Worm (Caenorhabditis elegans) whole organism, midembryonic: ENCODE results near the gene sumv-1.

Experiments
- T22C8.4 ChIP-seq: fragments of 200-800 bp; sonication (Bioruptor generic); IDR thresholded peaks from 2 replicates; pipeline ENCODE4 v1.3.6; 2022; ENCODE audit warnings: missing genetic modification characterization, missing compliant biosample characterization
- cog-1 ChIP-seq: sonication (generic microtip); optimal IDR thresholded peaks from 2 replicates; lab custom pipeline; 2016; ENCODE audit warnings: missing genetic modification characterization, missing compliant biosample characterization
- flt-1 ChIP-seq: fragments of 200-800 bp; sonication (Bioruptor generic); IDR thresholded peaks from 2 replicates; pipeline ENCODE4 v1.3.6; 2022; ENCODE audit warnings: missing genetic modification characterization, missing compliant biosample characterization
- klf-2 ChIP-seq: fragments of 200-800 bp; sonication (Bioruptor generic); conservative IDR thresholded peaks from 2 replicates; pipeline ENCODE4 v1.3.6; 2022; ENCODE audit warnings: missing genetic modification reagents, missing genetic modification characterization, missing compliant biosample characterization
- med-1 ChIP-seq: sonication (generic microtip); optimal IDR thresholded peaks from 2 replicates; lab custom pipeline; 2017; ENCODE audit warnings: missing genetic modification characterization, mild to moderate bottlenecking, missing compliant biosample characterization, antibody characterized with exemption, missing genetic modification reagents; ENCODE audit not compliant: insufficient read depth
- ref-1 ChIP-seq: fragments of 200-800 bp; sonication (Bioruptor generic); conservative IDR thresholded peaks from 2 replicates; pipeline ENCODE4 v1.3.6; 2022; ENCODE audit warnings: missing genetic modification reagents, missing genetic modification characterization, missing compliant biosample characterization
- tab-1 ChIP-seq: fragments of 200-800 bp; sonication (Bioruptor generic); IDR thresholded peaks from 2 replicates; pipeline ENCODE4 v1.3.6; 2022; ENCODE audit warnings: missing genetic modification characterization, missing compliant biosample characterization
- ztf-23 ChIP-seq: fragments of 200-800 bp; sonication (Bioruptor generic); IDR thresholded peaks from 2 replicates; pipeline ENCODE4 v1.3.6; 2022; ENCODE audit warnings: missing genetic modification reagents, missing genetic modification characterization, missing compliant biosample characterization

DNA sequence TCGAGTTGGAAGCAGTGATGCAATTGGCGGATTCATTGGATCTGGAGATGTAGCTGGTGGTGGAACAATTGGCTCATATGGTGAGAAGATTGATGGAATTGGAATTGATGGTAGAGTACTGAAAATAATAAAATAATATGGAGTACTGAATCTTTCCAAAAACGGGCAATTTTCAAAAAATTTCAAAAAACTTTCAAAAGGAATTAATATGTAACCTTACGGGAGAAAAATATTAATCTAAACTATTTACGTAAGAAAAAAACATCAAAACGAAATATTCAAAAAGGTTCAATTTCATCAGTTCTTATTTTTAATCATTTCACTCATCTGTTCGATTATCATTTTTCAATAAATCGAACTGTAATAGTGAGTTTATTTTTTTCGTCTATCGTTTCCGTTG lies 15.8 kb upstream of the sumv-1 start, which contains the start of gene ZC395.4:
- TF ChIP-seq cog-1 (tag; lab: Kevin White, UChicago) (no peak), ref-1 (GFP tag; lab: Robert Waterston, UW) (no peak), tab-1 (no peak), klf-2 (GFP tag; lab: Robert Waterston, UW) (no peak), T22C8.4 (GFP tag; lab: Robert Waterston, UW) (no peak), ztf-23 (GFP tag; lab: Robert Waterston, UW) (no peak), flt-1 (no peak), med-1 (no peak)
